Worm (Caenorhabditis elegans) whole organism, late embryonic: Measurements from ENCODE around the gene nap-1.

Experiments used
- C38D4.7 ChIP-seq: fragments of 200-800 bp; sonication (Bioruptor generic); optimal IDR thresholded peaks from 2 replicates; lab custom pipeline; 2018; ENCODE audit warnings: mild to moderate bottlenecking, missing genetic modification characterization, moderate library complexity, missing compliant biosample characterization
- T23F11.4 ChIP-seq: fragments of 200-800 bp; sonication (Bioruptor generic); optimal IDR thresholded peaks from 2 replicates; lab custom pipeline; 2018; ENCODE audit warnings: mild to moderate bottlenecking, missing genetic modification characterization, missing compliant biosample characterization
- ama-1 ChIP-seq: fragments of 150-350 bp; optimal IDR thresholded peaks from 2 replicates; lab custom pipeline; 2014
- ceh-24 ChIP-seq: sonication (generic microtip); optimal IDR thresholded peaks from 2 replicates; lab custom pipeline; 2016; ENCODE audit warnings: mild to moderate bottlenecking, missing genetic modification characterization, missing compliant biosample characterization
- ceh-45 ChIP-seq: fragments of 200-800 bp; sonication (Bioruptor generic); IDR thresholded peaks from 2 replicates; pipeline ENCODE4 v1.3.6; 2022; ENCODE audit warnings: missing genetic modification reagents, missing genetic modification characterization, missing compliant biosample characterization
- dve-1 ChIP-seq: sonication (generic microtip); optimal IDR thresholded peaks from 2 replicates; lab custom pipeline; 2017; ENCODE audit warnings: antibody characterized with exemption, mild to moderate bottlenecking, missing genetic modification characterization, missing compliant biosample characterization
- hlh-6 ChIP-seq: sonication (generic microtip); optimal IDR thresholded peaks from 2 replicates; lab custom pipeline; 2016; ENCODE audit warnings: missing genotype, missing genetic modification characterization, missing compliant biosample characterization
- pha-4 ChIP-seq: fragments of 150-350 bp; optimal IDR thresholded peaks from 2 replicates; lab custom pipeline; 2018; ENCODE audit warnings: missing biosample characterization, missing genetic modification reagents, missing genetic modification characterization

DNA sequence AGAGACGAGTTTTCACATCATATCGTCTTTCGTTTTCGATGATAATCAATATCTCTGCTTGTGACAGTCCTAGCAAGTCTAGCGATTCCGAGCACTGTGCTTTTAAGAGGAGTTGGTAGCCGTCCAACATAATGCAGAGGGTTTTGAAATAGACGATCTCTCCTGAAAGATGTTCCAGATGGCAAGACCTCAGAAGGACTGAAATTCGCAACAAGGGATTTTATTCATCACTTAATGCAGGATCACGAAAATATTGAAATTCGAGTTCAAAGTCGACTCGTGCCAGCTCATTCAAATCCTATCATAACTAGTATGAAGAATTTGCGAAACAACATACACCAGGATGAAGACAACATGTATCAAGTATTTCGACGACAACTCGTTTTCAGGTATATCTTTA is 1.6 kb downstream of the nap-1 start, which contains the start of gene D2096.7:
- no peak for TF ChIP-seq T23F11.4
- TF ChIP-seq ceh-24, result no peak
- no peak for TF ChIP-seq C38D4.7 (GFP tag; lab: Kevin White, UChicago)
- TF ChIP-seq ama-1 (lab: Kevin White, UChicago), result no peak
- TF ChIP-seq hlh-6 (tag; lab: Kevin White, UChicago), result no peak
- TF ChIP-seq pha-4, result no peak
- no peak for TF ChIP-seq dve-1 (tag; lab: Kevin White, UChicago)
- no peak for TF ChIP-seq ceh-45 (GFP tag; lab: Robert Waterston, UW)
